Worm (Caenorhabditis elegans) whole organism, L4/young adult: ENCODE data around the gene T08D10.4.

Experiments used
- W03F9.2 ChIP-seq: fragments of 150-350 bp; optimal IDR thresholded peaks from 2 replicates; lab custom pipeline; 2014; ENCODE audit warnings: missing biosample characterization, missing genetic modification characterization
- dao-5 ChIP-seq: sonication (generic microtip); optimal IDR thresholded peaks from 2 replicates; lab custom pipeline; 2016; ENCODE audit warnings: missing genotype, missing genetic modification characterization, moderate library complexity, missing compliant biosample characterization
- him-1 ChIP-seq: sonication (generic microtip); optimal IDR thresholded peaks from 2 replicates; lab custom pipeline; 2016; ENCODE audit warnings: missing genotype, missing genetic modification reagents, missing genetic modification characterization, missing compliant biosample characterization

DNA sequence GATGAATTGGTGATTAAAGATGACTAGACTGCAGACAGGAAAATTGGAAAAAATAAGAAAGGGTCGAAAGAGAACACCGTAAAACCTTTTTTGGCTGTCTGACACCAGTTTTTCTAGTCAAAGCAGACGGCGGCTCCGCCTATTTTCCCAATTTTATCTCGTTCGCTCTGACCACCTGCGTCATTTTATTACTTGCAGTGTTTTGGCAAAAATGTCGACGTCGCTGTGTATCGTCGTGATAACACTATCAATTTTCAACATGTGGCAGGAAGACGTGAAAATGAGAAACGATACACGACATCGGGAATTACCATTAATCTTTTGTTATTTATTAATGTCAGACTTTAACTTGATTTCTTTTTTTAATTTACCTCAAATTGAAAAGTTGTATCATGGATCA is 43.1 kb downstream of the T08D10.4 start, which contains the start of gene Y62H9A.15:
- TF ChIP-seq him-1 (tag; lab: Kevin White, UChicago) (no peak), dao-5 (tag; lab: Kevin White, UChicago) (no peak), W03F9.2 (tag; lab: Kevin White, UChicago) (no peak)
